Worm (Caenorhabditis elegans) whole organism, mixed stage, embryonic: ENCODE results near the gene T04C9.3.

Experiments used
- M03D4.4 ChIP-seq: sonication (generic microtip); optimal IDR thresholded peaks from 2 replicates; lab custom pipeline; 2017; ENCODE audit warnings: mild to moderate bottlenecking, missing genetic modification characterization, missing compliant biosample characterization
- bed-3 ChIP-seq: fragments of 200-800 bp; sonication (Bioruptor generic); optimal IDR thresholded peaks from 3 replicates; lab custom pipeline; 2018; ENCODE audit warnings: mild to moderate bottlenecking, missing genetic modification characterization, moderate library complexity, missing compliant biosample characterization
- blmp-1 ChIP-seq: fragments of 150-350 bp; optimal IDR thresholded peaks from 2 replicates; lab custom pipeline; 2014; ENCODE audit warnings: missing biosample characterization, missing genetic modification characterization
- ceh-39 ChIP-seq: fragments of 150-350 bp; optimal IDR thresholded peaks from 2 replicates; lab custom pipeline; 2014; ENCODE audit warnings: missing biosample characterization, missing genetic modification characterization
- ceh-43 ChIP-seq: fragments of 200-800 bp; sonication (Bioruptor generic); optimal IDR thresholded peaks from 2 replicates; lab custom pipeline; 2018; ENCODE audit warnings: mild to moderate bottlenecking, missing genetic modification characterization, moderate library complexity, missing compliant biosample characterization
- ceh-83 ChIP-seq: fragments of 200-800 bp; sonication (Bioruptor generic); optimal IDR thresholded peaks from 2 replicates; lab custom pipeline; 2018; ENCODE audit warnings: mild to moderate bottlenecking, missing genetic modification characterization, missing compliant biosample characterization
- ces-1 ChIP-seq: fragments of 150-350 bp; optimal IDR thresholded peaks from 2 replicates; lab custom pipeline; 2014; ENCODE audit warnings: missing biosample characterization, missing genetic modification reagents, missing genetic modification characterization
- cnd-1 ChIP-seq: fragments of 200-800 bp; sonication (Bioruptor generic); optimal IDR thresholded peaks from 2 replicates; lab custom pipeline; 2018; ENCODE audit warnings: mild to moderate bottlenecking, missing genetic modification characterization, missing compliant biosample characterization
- elt-1 ChIP-seq: sonication (generic microtip); optimal IDR thresholded peaks from 2 replicates; lab custom pipeline; 2017; ENCODE audit warnings: missing genetic modification characterization, mild to moderate bottlenecking, missing compliant biosample characterization, antibody characterized with exemption, moderate library complexity, borderline replicate concordance; ENCODE audit not compliant: insufficient read depth
- ham-2 ChIP-seq: fragments of 200-800 bp; sonication (Bioruptor generic); optimal IDR thresholded peaks from 2 replicates; lab custom pipeline; 2018; ENCODE audit warnings: mild to moderate bottlenecking, missing genetic modification characterization, missing compliant biosample characterization
- lin-13 ChIP-seq: fragments of 150-350 bp; optimal IDR thresholded peaks from 2 replicates; lab custom pipeline; 2014; ENCODE audit warnings: missing biosample characterization, missing genetic modification characterization
- lin-32 ChIP-seq: fragments of 200-800 bp; sonication (Bioruptor generic); optimal IDR thresholded peaks from 2 replicates; lab custom pipeline; 2018; ENCODE audit warnings: mild to moderate bottlenecking, missing genetic modification characterization, missing compliant biosample characterization
- lsy-2 ChIP-seq: fragments of 150-350 bp; optimal IDR thresholded peaks from 2 replicates; lab custom pipeline; 2014; ENCODE audit warnings: missing biosample characterization, missing genetic modification characterization
- mep-1 ChIP-seq: fragments of 150-350 bp; optimal IDR thresholded peaks from 2 replicates; lab custom pipeline; 2017; ENCODE audit warnings: missing biosample characterization, missing genetic modification reagents, missing genetic modification characterization, inconsistent platforms
- mls-2 ChIP-seq: sonication (generic microtip); optimal IDR thresholded peaks from 2 replicates; lab custom pipeline; 2016; ENCODE audit warnings: mild to moderate bottlenecking, missing genetic modification characterization, moderate library complexity, missing compliant biosample characterization
- nhr-12 ChIP-seq: fragments of 150-350 bp; optimal IDR thresholded peaks from 2 replicates; lab custom pipeline; 2014; ENCODE audit warnings: missing biosample characterization, missing genetic modification characterization
- nhr-2 ChIP-seq: fragments of 150-350 bp; optimal IDR thresholded peaks from 2 replicates; lab custom pipeline; 2014; ENCODE audit warnings: missing biosample characterization, missing genetic modification characterization
- nhr-76 ChIP-seq: sonication (generic microtip); optimal IDR thresholded peaks from 2 replicates; lab custom pipeline; 2017; ENCODE audit warnings: missing biosample characterization, missing genetic modification characterization
- pha-4 ChIP-seq: fragments of 150-350 bp; optimal IDR thresholded peaks from 2 replicates; lab custom pipeline; 2018; ENCODE audit warnings: missing biosample characterization, missing genetic modification reagents, missing genetic modification characterization
- sem-2 ChIP-seq: fragments of 200-800 bp; sonication (Bioruptor generic); optimal IDR thresholded peaks from 2 replicates; lab custom pipeline; 2018; ENCODE audit warnings: mild to moderate bottlenecking, missing genetic modification characterization, missing compliant biosample characterization
- snpc-4 ChIP-seq: fragments of 150-350 bp; optimal IDR thresholded peaks from 2 replicates; lab custom pipeline; 2014; ENCODE audit warnings: missing biosample characterization, missing genetic modification characterization
- tbx-8 ChIP-seq: fragments of 200-800 bp; sonication (Bioruptor generic); optimal IDR thresholded peaks from 2 replicates; lab custom pipeline; 2018; ENCODE audit warnings: mild to moderate bottlenecking, missing genetic modification characterization, moderate library complexity, missing compliant biosample characterization
- unc-120 ChIP-seq: sonication (generic microtip); optimal IDR thresholded peaks from 2 replicates; lab custom pipeline; 2017; ENCODE audit warnings: missing genetic modification characterization, missing compliant biosample characterization; ENCODE audit not compliant: poor library complexity, severe bottlenecking
- unc-39 ChIP-seq: fragments of 150-350 bp; optimal IDR thresholded peaks from 2 replicates; lab custom pipeline; 2014; ENCODE audit warnings: missing biosample characterization, missing genetic modification characterization
- unc-62 ChIP-seq: fragments of 150-350 bp; optimal IDR thresholded peaks from 2 replicates; lab custom pipeline; 2014; ENCODE audit warnings: missing biosample characterization, missing genetic modification reagents, missing genetic modification characterization
- zip-8 ChIP-seq: fragments of 150-350 bp; optimal IDR thresholded peaks from 2 replicates; lab custom pipeline; 2014; ENCODE audit warnings: missing biosample characterization, missing genetic modification characterization

T04C9.3 gene

ce11 chrIII:5950756-5951345 lies 34.6 kb upstream of the T04C9.3 start:
- TF ChIP-seq elt-1 (tag; lab: Kevin White, UChicago) (no peak), nhr-2 (tag; lab: Kevin White, UChicago) (no peak), nhr-76 (tag; lab: Kevin White, UChicago) (no peak), pha-4 (tag; lab: Kevin White, UChicago) (no peak), lin-13 (tag; lab: Kevin White, UChicago) (no peak), unc-39 (tag; lab: Kevin White, UChicago) (no peak), lsy-2 (tag; lab: Kevin White, UChicago) (no peak), ceh-39 (no peak), ceh-83 (GFP tag; lab: Kevin White, UChicago) (no peak), snpc-4 (tag; lab: Kevin White, UChicago) (no peak)
- TF ChIP-seq, all 35 proteins: peak for 0

- no peak for TF ChIP-seq tbx-8 (GFP tag; lab: Kevin White, UChicago)
- no peak for TF ChIP-seq zip-8 (tag; lab: Kevin White, UChicago)
- no peak for TF ChIP-seq bed-3
- no peak for TF ChIP-seq mls-2 (tag; lab: Kevin White, UChicago)
- no peak for TF ChIP-seq ceh-39
- no peak for TF ChIP-seq ceh-83 (GFP tag; lab: Kevin White, UChicago)
- no peak for TF ChIP-seq nhr-2 (tag; lab: Kevin White, UChicago)
- no peak for TF ChIP-seq ceh-43 (GFP tag; lab: Kevin White, UChicago)
- TF ChIP-seq cnd-1 (tag; lab: Kevin White, UChicago), result no peak
- no peak for TF ChIP-seq snpc-4 (tag; lab: Kevin White, UChicago)
Observed at ce11 chrIII:5951589-5952378, 33.7 kb upstream of the T04C9.3 start.

- TF ChIP-seq sem-2 (GFP tag; lab: Kevin White, UChicago) (no peak), ceh-39 (no peak), unc-120 (tag; lab: Kevin White, UChicago) (no peak), nhr-76 (tag; lab: Kevin White, UChicago) (no peak), M03D4.4 (tag; lab: Kevin White, UChicago) (no peak), blmp-1 (tag; lab: Kevin White, UChicago) (no peak), ceh-83 (GFP tag; lab: Kevin White, UChicago) (no peak), mls-2 (tag; lab: Kevin White, UChicago) (no peak), lin-13 (tag; lab: Kevin White, UChicago) (no peak), ces-1 (GFP tag; lab: Kevin White, UChicago) (no peak), lin-32 (GFP tag; lab: Kevin White, UChicago) (no peak)
- TF ChIP-seq, all 35 proteins: peak for 0
Observed at ce11 chrIII:5953041-5953912, 32.2 kb upstream of the T04C9.3 start.

- TF ChIP-seq ceh-39, result no peak
- no peak for TF ChIP-seq unc-39 (tag; lab: Kevin White, UChicago)
- no peak for TF ChIP-seq mep-1
- TF ChIP-seq zip-8 (tag; lab: Kevin White, UChicago), result no peak
- TF ChIP-seq snpc-4 (tag; lab: Kevin White, UChicago), result no peak
- no peak for TF ChIP-seq ham-2 (GFP tag; lab: Kevin White, UChicago)
- TF ChIP-seq ceh-43 (GFP tag; lab: Kevin White, UChicago), result no peak
- no peak for TF ChIP-seq blmp-1 (tag; lab: Kevin White, UChicago)
- no peak for TF ChIP-seq nhr-12 (tag; lab: Kevin White, UChicago)
- no peak for TF ChIP-seq ceh-83 (GFP tag; lab: Kevin White, UChicago)
- TF ChIP-seq lin-32 (GFP tag; lab: Kevin White, UChicago), result no peak
- TF ChIP-seq pha-4 (tag; lab: Kevin White, UChicago), result no peak
- no peak for TF ChIP-seq unc-62 (GFP tag; lab: Kevin White, UChicago)
- TF ChIP-seq sem-2 (GFP tag; lab: Kevin White, UChicago), result no peak
Observed at ce11 chrIII:5953913-5954290, 31.5 kb upstream of the T04C9.3 start.
